Fruit fly (Drosophila melanogaster) whole organism, prepupa: Measurements from ENCODE around the gene RpS10a.

ENCODE experiments used
- CG10631 ChIP-seq: fragments of 200-800 bp; sonication (Bioruptor generic); optimal IDR thresholded peaks from 2 replicates; lab custom pipeline; 2016; ENCODE audit warnings: missing biosample characterization, missing genetic modification characterization
- CG10669 ChIP-seq: fragments of 200-800 bp; sonication (Bioruptor generic); optimal IDR thresholded peaks from 3 replicates; lab custom pipeline; 2018; ENCODE audit warnings: missing biosample characterization, mild to moderate bottlenecking, missing genetic modification characterization, moderate library complexity
- CG11762 ChIP-seq: fragments of 200-800 bp; sonication (Bioruptor generic); optimal IDR thresholded peaks from 3 replicates; lab custom pipeline; 2016; ENCODE audit warnings: missing biosample characterization, missing genetic modification characterization; ENCODE audit not compliant: insufficient read depth
- CG15336 ChIP-seq: fragments of 200-800 bp; sonication (Bioruptor generic); IDR thresholded peaks from 2 replicates; pipeline ENCODE4 v1.3.6; 2022; ENCODE audit warnings: missing biosample characterization, missing genetic modification characterization
- CG16779 ChIP-seq: fragments of 200-800 bp; sonication (Bioruptor generic); optimal IDR thresholded peaks from 3 replicates; lab custom pipeline; 2017; ENCODE audit warnings: missing biosample characterization, mild to moderate bottlenecking, missing genetic modification characterization
- CG3032 ChIP-seq: fragments of 200-800 bp; optimal IDR thresholded peaks from 2 replicates; lab custom pipeline; 2019; ENCODE audit warnings: missing biosample characterization, mild to moderate bottlenecking, missing genetic modification characterization, moderate library complexity
- CG32006 ChIP-seq: fragments of 200-800 bp; sonication (Bioruptor generic); optimal IDR thresholded peaks from 3 replicates; lab custom pipeline; 2017; ENCODE audit warnings: missing biosample characterization, mild to moderate bottlenecking, missing genetic modification characterization
- CG34406 ChIP-seq: fragments of 200-800 bp; sonication (Bioruptor generic); optimal IDR thresholded peaks from 3 replicates; lab custom pipeline; 2016; ENCODE audit warnings: missing biosample characterization, missing genetic modification characterization
- CG6276 ChIP-seq: fragments of 200-800 bp; sonication (Bioruptor generic); optimal IDR thresholded peaks from 2 replicates; lab custom pipeline; 2017; ENCODE audit warnings: missing biosample characterization, mild to moderate bottlenecking, missing genetic modification characterization
- CG6792 ChIP-seq: fragments of 200-800 bp; sonication (Bioruptor generic); optimal IDR thresholded peaks from 3 replicates; lab custom pipeline; 2016; ENCODE audit warnings: missing biosample characterization, missing genetic modification characterization
- CG6808 ChIP-seq: fragments of 200-800 bp; sonication (Bioruptor generic); optimal IDR thresholded peaks from 3 replicates; lab custom pipeline; 2017; ENCODE audit warnings: missing biosample characterization, missing genetic modification characterization, mild to moderate bottlenecking, moderate library complexity, missing genetic modification reagents
- CG6854 ChIP-seq: fragments of 200-800 bp; sonication (Bioruptor generic); optimal IDR thresholded peaks from 2 replicates; lab custom pipeline; 2017; ENCODE audit warnings: missing biosample characterization, mild to moderate bottlenecking, missing genetic modification characterization
- CG8119 ChIP-seq: fragments of 200-800 bp; sonication (Bioruptor generic); IDR thresholded peaks from 3 replicates; pipeline ENCODE4 v1.3.6; 2022; ENCODE audit warnings: missing biosample characterization, missing genetic modification characterization
- CG8319 ChIP-seq: fragments of 200-800 bp; sonication (Bioruptor generic); optimal IDR thresholded peaks from 3 replicates; lab custom pipeline; 2016; ENCODE audit warnings: missing biosample characterization, missing genetic modification characterization
- CG9139 ChIP-seq: fragments of 200-800 bp; sonication (Bioruptor generic); optimal IDR thresholded peaks from 3 replicates; lab custom pipeline; 2017; ENCODE audit warnings: missing biosample characterization, mild to moderate bottlenecking, missing genetic modification characterization
- Eip75B ChIP-seq: fragments of 200-800 bp; sonication (Bioruptor generic); optimal IDR thresholded peaks from 3 replicates; lab custom pipeline; 2016; ENCODE audit warnings: missing biosample characterization, missing genetic modification characterization
- Eip78C ChIP-seq: fragments of 200-800 bp; sonication (Bioruptor generic); peaks from one replicate; lab custom pipeline; 2016; ENCODE audit warnings: missing biosample characterization, missing genetic modification characterization
- Eip93F ChIP-seq: fragments of 200-800 bp; sonication (Bioruptor generic); optimal IDR thresholded peaks from 2 replicates; lab custom pipeline; 2016; ENCODE audit warnings: missing biosample characterization, mild to moderate bottlenecking, missing genetic modification characterization
- Ets96B ChIP-seq: fragments of 200-800 bp; optimal IDR thresholded peaks from 2 replicates; lab custom pipeline; 2019; ENCODE audit warnings: missing biosample characterization, mild to moderate bottlenecking, missing genetic modification characterization, moderate library complexity
- Gug ChIP-seq: fragments of 200-800 bp; sonication (Bioruptor generic); IDR thresholded peaks from 2 replicates; pipeline ENCODE4 v1.3.6; 2022; ENCODE audit warnings: missing biosample characterization, missing genetic modification characterization
- Hr38 ChIP-seq: sonication (Bioruptor generic); optimal IDR thresholded peaks from 2 replicates; lab custom pipeline; 2016; ENCODE audit warnings: missing biosample characterization, missing genetic modification characterization
- Hr39 ChIP-seq: fragments of 200-800 bp; sonication (Bioruptor generic); optimal IDR thresholded peaks from 2 replicates; lab custom pipeline; 2016; ENCODE audit warnings: missing biosample characterization, missing genetic modification characterization
- Hr4 ChIP-seq: fragments of 200-800 bp; sonication (Bioruptor generic); optimal IDR thresholded peaks from 3 replicates; lab custom pipeline; 2016; ENCODE audit warnings: missing biosample characterization, missing genetic modification characterization
- Met ChIP-seq: fragments of 200-800 bp; sonication (Bioruptor generic); optimal IDR thresholded peaks from 3 replicates; lab custom pipeline; 2016; ENCODE audit warnings: missing biosample characterization, missing genetic modification characterization
- Sox14 ChIP-seq: fragments of 200-800 bp; sonication (Bioruptor generic); optimal IDR thresholded peaks from 3 replicates; lab custom pipeline; 2016; ENCODE audit warnings: missing biosample characterization, missing genetic modification characterization
- Sox15 ChIP-seq: fragments of 200-800 bp; sonication (Bioruptor generic); optimal IDR thresholded peaks from 3 replicates; lab custom pipeline; 2016; ENCODE audit warnings: missing biosample characterization, missing genetic modification characterization
- achi ChIP-seq: fragments of 200-800 bp; sonication (Bioruptor generic); optimal IDR thresholded peaks from 3 replicates; lab custom pipeline; 2016; ENCODE audit warnings: missing biosample characterization, missing genetic modification characterization
- acj6 ChIP-seq: fragments of 200-800 bp; sonication (Bioruptor generic); optimal IDR thresholded peaks from 3 replicates; lab custom pipeline; 2016; ENCODE audit warnings: missing biosample characterization, missing genetic modification characterization
- cyc ChIP-seq: fragments of 200-800 bp; sonication (Bioruptor generic); optimal IDR thresholded peaks from 3 replicates; lab custom pipeline; 2016; ENCODE audit warnings: missing biosample characterization, missing genetic modification characterization
- dac ChIP-seq: fragments of 200-800 bp; sonication (Bioruptor generic); optimal IDR thresholded peaks from 2 replicates; lab custom pipeline; 2017; ENCODE audit warnings: missing biosample characterization, mild to moderate bottlenecking, missing genetic modification characterization
- esn ChIP-seq: fragments of 200-800 bp; sonication (Bioruptor generic); optimal IDR thresholded peaks from 2 replicates; lab custom pipeline; 2016; ENCODE audit warnings: missing biosample characterization, mild to moderate bottlenecking, missing genetic modification characterization, moderate library complexity
- fd59A ChIP-seq: fragments of 200-800 bp; sonication (Bioruptor generic); optimal IDR thresholded peaks from 2 replicates; lab custom pipeline; 2017; ENCODE audit warnings: missing biosample characterization, mild to moderate bottlenecking, missing genetic modification characterization, missing genetic modification reagents
- fd85E ChIP-seq: fragments of 200-800 bp; sonication (Bioruptor generic); optimal IDR thresholded peaks from 3 replicates; lab custom pipeline; 2016; ENCODE audit warnings: missing biosample characterization, missing genetic modification characterization
- pdm3 ChIP-seq: fragments of 200-800 bp; sonication (Bioruptor generic); optimal IDR thresholded peaks from 3 replicates; lab custom pipeline; 2016; ENCODE audit warnings: missing biosample characterization, missing genetic modification characterization
- salr ChIP-seq, 2 experiments: fragments of 200-800 bp; sonication (Bioruptor generic); optimal IDR thresholded peaks; 3 replicates each; lab custom pipeline; 2016 to 2018; ENCODE audit warnings: missing biosample characterization in 2 of 2, missing genetic modification characterization in 2 of 2, mild to moderate bottlenecking in 1 of 2
- ss ChIP-seq, 2 experiments: fragments of 200-800 bp; sonication (Bioruptor generic); optimal IDR thresholded peaks; 2 replicates in 1 of 2; 3 replicates in 1 of 2; lab custom pipeline; 2017 to 2018; ENCODE audit warnings: mild to moderate bottlenecking in 2 of 2, missing biosample characterization in 2 of 2, missing genetic modification characterization in 2 of 2, moderate library complexity in 1 of 2
- svp ChIP-seq: fragments of 200-800 bp; sonication (Bioruptor generic); peaks from one replicate; lab custom pipeline; 2016; ENCODE audit warnings: missing biosample characterization, missing genetic modification characterization
- vri ChIP-seq: fragments of 200-800 bp; sonication (Bioruptor generic); optimal IDR thresholded peaks from 3 replicates; lab custom pipeline; 2016; ENCODE audit warnings: missing biosample characterization, mild to moderate bottlenecking, missing genetic modification characterization

RpS10a gene

dm6 chr3R:27655109-27655508 lies 2.5 kb downstream of the RpS10a start (continued):
- no peak for TF ChIP-seq CG8319 (GFP tag; lab: Kevin White, UChicago)
- no peak for TF ChIP-seq fd85E (GFP tag; lab: Kevin White, UChicago)
- peak; percentile 40 for TF ChIP-seq Ets96B (tag; lab: Kevin White, UChicago)
- TF ChIP-seq Met (GFP tag; lab: Kevin White, UChicago), result no peak
- TF ChIP-seq CG32006 (GFP tag; lab: Kevin White, UChicago), result peak; percentile 58
- no peak for TF ChIP-seq CG3032 (tag; lab: Kevin White, UChicago)
- peak; percentile 64 for TF ChIP-seq CG15336 (GFP tag; lab: Robert Waterston, UW)
- TF ChIP-seq Eip75B (GFP tag; lab: Kevin White, UChicago), result peak; percentile 40
- peak; percentile 69 for TF ChIP-seq Eip78C (GFP tag; lab: Kevin White, UChicago)
- TF ChIP-seq dac (GFP tag; lab: Kevin White, UChicago), result peak; percentile 10
- peak; percentile 16 for TF ChIP-seq acj6
- TF ChIP-seq CG9139 (GFP tag; lab: Kevin White, UChicago), result no peak
- TF ChIP-seq CG6854 (GFP tag; lab: Kevin White, UChicago), result no peak
- TF ChIP-seq Sox14 (GFP tag; lab: Kevin White, UChicago), result no peak
- no peak for TF ChIP-seq CG34406 (GFP tag; lab: Kevin White, UChicago)
- no peak for TF ChIP-seq Hr38 (GFP tag; lab: Kevin White, UChicago)
- TF ChIP-seq, all 60 proteins: peak for 24

dm6 chr3R:27656686-27657535 lies 4.4 kb downstream of the RpS10a start, which contains the start of gene tau:
TSS of gene tau (minus strand) at chr3R:27656996.
- TF ChIP-seq Hr4, result no peak
- TF ChIP-seq CG9139 (GFP tag; lab: Kevin White, UChicago), result no peak
- TF ChIP-seq CG3032 (tag; lab: Kevin White, UChicago), result no peak
- TF ChIP-seq CG15336 (GFP tag; lab: Robert Waterston, UW), result no peak
- no peak for TF ChIP-seq ss (GFP tag; optimal IDR thresholded peaks at IDR 0.05; lab: Kevin White, UChicago)
- TF ChIP-seq pdm3 (GFP tag; lab: Kevin White, UChicago), result no peak
- no peak for TF ChIP-seq Ets96B (tag; lab: Kevin White, UChicago)
- no peak for TF ChIP-seq Eip93F (GFP tag; lab: Kevin White, UChicago)
- TF ChIP-seq Met (GFP tag; lab: Kevin White, UChicago), result no peak
- TF ChIP-seq Hr39 (GFP tag; lab: Kevin White, UChicago), result no peak
- no peak for TF ChIP-seq salr (GFP tag; optimal IDR thresholded peaks at IDR 0.05; lab: Kevin White, UChicago)
- no peak for TF ChIP-seq fd59A (GFP tag; lab: Kevin White, UChicago)

DNA sequence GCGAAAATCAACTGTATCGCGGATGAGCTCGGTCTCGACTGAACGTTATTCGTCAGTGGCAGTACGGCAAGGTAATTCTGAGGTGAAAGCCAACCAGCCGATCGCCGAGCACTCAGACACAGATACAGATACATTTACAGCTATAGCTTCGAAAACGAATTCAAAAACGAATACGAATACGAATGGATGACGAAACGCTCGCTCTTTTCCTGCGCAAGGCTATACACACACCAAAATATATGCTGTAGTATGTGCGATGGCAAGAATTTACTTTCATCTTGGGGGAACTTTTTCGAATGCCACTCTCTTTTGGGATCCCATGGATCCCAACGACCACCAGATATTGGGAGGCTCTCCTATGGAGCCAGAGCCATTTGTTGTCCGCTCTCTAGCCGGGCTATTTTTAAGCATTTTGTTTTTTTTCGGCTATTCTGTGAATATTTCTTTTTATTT lies 7.6 kb downstream of the RpS10a start, which contains the start of gene Mlc1:
Mlc1 (minus strand) TSS at position 51 of the 453 bp plus-strand sequence.
- TF ChIP-seq achi, result no peak
- no peak for TF ChIP-seq CG10631 (GFP tag; lab: Kevin White, UChicago)
- TF ChIP-seq CG10669 (GFP tag; lab: Kevin White, UChicago), result no peak
- TF ChIP-seq cyc (GFP tag; lab: Kevin White, UChicago), result no peak
- no peak for TF ChIP-seq CG16779
- no peak for TF ChIP-seq vri (GFP tag; lab: Kevin White, UChicago)
- TF ChIP-seq CG6792 (GFP tag; lab: Kevin White, UChicago), result no peak
- no peak for TF ChIP-seq svp (GFP tag; lab: Kevin White, UChicago)
- TF ChIP-seq acj6, result no peak
- TF ChIP-seq CG11762 (GFP tag; lab: Kevin White, UChicago), result no peak
- TF ChIP-seq Hr38 (GFP tag; lab: Kevin White, UChicago), result no peak

dm6 chr3R:27661389-27661788 lies 8.8 kb downstream of the RpS10a start:
- no peak for TF ChIP-seq CG6276
- TF ChIP-seq acj6, result no peak
- no peak for TF ChIP-seq CG9139 (GFP tag; lab: Kevin White, UChicago)
- no peak for TF ChIP-seq esn (GFP tag; lab: Kevin White, UChicago)
- no peak for TF ChIP-seq Gug (GFP tag; lab: Robert Waterston, UW)
- TF ChIP-seq Met (GFP tag; lab: Kevin White, UChicago), result no peak
- TF ChIP-seq CG8119 (GFP tag; lab: Robert Waterston, UW), result no peak
- no peak for TF ChIP-seq svp (GFP tag; lab: Kevin White, UChicago)
- TF ChIP-seq Sox15, result no peak
- no peak for TF ChIP-seq Hr38 (GFP tag; lab: Kevin White, UChicago)
- no peak for TF ChIP-seq CG10631 (GFP tag; lab: Kevin White, UChicago)
- no peak for TF ChIP-seq CG6808
- TF ChIP-seq pdm3 (GFP tag; lab: Kevin White, UChicago), result no peak
